Fruit fly (Drosophila melanogaster) whole organism, embryonic: ENCODE data around the gene CG13127.
A peak's percentile ranks its signal among the peaks of the same experiment; 100 is the strongest.

Experiments
- Atf-2 ChIP-seq: fragments of 200-800 bp; sonication (Bioruptor generic); optimal IDR thresholded peaks from 2 replicates; lab custom pipeline; 2016; ENCODE audit warnings: missing biosample characterization, missing genetic modification characterization
- Awh ChIP-seq: fragments of 200-800 bp; sonication (Bioruptor generic); IDR thresholded peaks from 2 replicates; pipeline ENCODE4, ENCODE4 v1.3.6; 2022; ENCODE audit warnings: missing biosample characterization, missing genetic modification characterization
- B-H2 ChIP-seq: fragments of 200-800 bp; sonication (Bioruptor generic); optimal IDR thresholded peaks from 2 replicates; lab custom pipeline; 2018; ENCODE audit warnings: missing biosample characterization, mild to moderate bottlenecking, missing genetic modification characterization
- Bdp1 ChIP-seq: fragments of 200-800 bp; sonication (Bioruptor generic); optimal IDR thresholded peaks from 3 replicates; lab custom pipeline; 2016; ENCODE audit warnings: missing biosample characterization, missing genetic modification characterization
- CG10267 ChIP-seq: fragments of 200-800 bp; sonication (Bioruptor generic); optimal IDR thresholded peaks from 2 replicates; lab custom pipeline; 2018; ENCODE audit warnings: missing biosample characterization, mild to moderate bottlenecking, missing genetic modification characterization, moderate library complexity
- CG10959 ChIP-seq: fragments of 200-800 bp; sonication (Bioruptor generic); IDR thresholded peaks from 2 replicates; pipeline ENCODE4 v1.3.6; 2022; ENCODE audit warnings: missing biosample characterization, missing genetic modification characterization
- CG11723 ChIP-seq: fragments of 200-800 bp; sonication (Bioruptor generic); optimal IDR thresholded peaks from 2 replicates; lab custom pipeline; 2017; ENCODE audit warnings: missing biosample characterization, mild to moderate bottlenecking, missing genetic modification characterization
- CG1233 ChIP-seq: fragments of 200-800 bp; sonication (Bioruptor generic); optimal IDR thresholded peaks from 4 replicates; lab custom pipeline; 2018; ENCODE audit warnings: missing biosample characterization, mild to moderate bottlenecking, missing genetic modification characterization
- CG13424 ChIP-seq: fragments of 200-800 bp; sonication (Bioruptor generic); optimal IDR thresholded peaks from 2 replicates; lab custom pipeline; 2019; ENCODE audit warnings: missing biosample characterization, mild to moderate bottlenecking, missing genetic modification characterization, moderate library complexity
- CG14710 ChIP-seq: fragments of 200-800 bp; sonication (Bioruptor generic); optimal IDR thresholded peaks from 3 replicates; lab custom pipeline; 2019; ENCODE audit warnings: missing biosample characterization, mild to moderate bottlenecking, missing genetic modification characterization, moderate library complexity
- CG15479 ChIP-seq: fragments of 200-800 bp; sonication (Bioruptor generic); optimal IDR thresholded peaks from 3 replicates; lab custom pipeline; 2019; ENCODE audit warnings: missing biosample characterization, mild to moderate bottlenecking, missing genetic modification characterization, moderate library complexity
- CG16863 ChIP-seq: fragments of 200-800 bp; sonication (Bioruptor generic); optimal IDR thresholded peaks from 3 replicates; lab custom pipeline; 2016; ENCODE audit warnings: missing biosample characterization, missing genetic modification characterization
- CG17359 ChIP-seq: fragments of 200-800 bp; sonication (Bioruptor generic); optimal IDR thresholded peaks from 3 replicates; lab custom pipeline; 2018; ENCODE audit warnings: missing biosample characterization, mild to moderate bottlenecking, missing genetic modification characterization, moderate library complexity
- CG18476 ChIP-seq: fragments of 200-800 bp; sonication (Bioruptor generic); optimal IDR thresholded peaks from 2 replicates; lab custom pipeline; 2016; ENCODE audit warnings: missing biosample characterization, mild to moderate bottlenecking, missing genetic modification characterization
- CG2120 ChIP-seq: fragments of 200-800 bp; sonication (Bioruptor generic); optimal IDR thresholded peaks from 3 replicates; lab custom pipeline; 2016; ENCODE audit warnings: missing biosample characterization, missing genetic modification characterization
- CG2889 ChIP-seq: fragments of 200-800 bp; sonication (Bioruptor generic); IDR thresholded peaks from 3 replicates; pipeline ENCODE4 v1.3.6; 2022; ENCODE audit warnings: missing biosample characterization, missing genetic modification characterization
- CG32772 ChIP-seq: fragments of 200-800 bp; sonication (Bioruptor generic); IDR thresholded peaks from 2 replicates; pipeline ENCODE4 v1.3.6; 2022; ENCODE audit warnings: missing biosample characterization, missing genetic modification characterization
- CG3407 ChIP-seq: fragments of 200-800 bp; sonication (Bioruptor generic); optimal IDR thresholded peaks from 2 replicates; lab custom pipeline; 2018; ENCODE audit warnings: missing biosample characterization, mild to moderate bottlenecking, missing genetic modification characterization
- CG4617 ChIP-seq: fragments of 200-800 bp; sonication (Bioruptor generic); optimal IDR thresholded peaks from 3 replicates; lab custom pipeline; 2016; ENCODE audit warnings: missing biosample characterization, missing genetic modification characterization, borderline replicate concordance
- CG7556 ChIP-seq: fragments of 200-800 bp; sonication (Bioruptor generic); optimal IDR thresholded peaks from 2 replicates; lab custom pipeline; 2017; ENCODE audit warnings: missing biosample characterization, mild to moderate bottlenecking, missing genetic modification characterization
- Doc2 ChIP-seq: fragments of 200-800 bp; sonication (Bioruptor generic); IDR thresholded peaks from 2 replicates; pipeline ENCODE4 v1.3.6; 2022; ENCODE audit warnings: missing biosample characterization, missing genetic modification characterization
- Dref ChIP-seq: fragments of 200-800 bp; sonication (Bioruptor generic); IDR thresholded peaks from 2 replicates; pipeline ENCODE4 v1.3.6; 2022; ENCODE audit warnings: missing biosample characterization, missing genetic modification characterization
- Drgx ChIP-seq: fragments of 200-800 bp; sonication (Bioruptor generic); IDR thresholded peaks from 2 replicates; pipeline ENCODE4 v1.3.6; 2022; ENCODE audit warnings: missing biosample characterization, missing genetic modification characterization
- E2f1 ChIP-seq: fragments of 200-800 bp; sonication (Bioruptor generic); IDR thresholded peaks from 2 replicates; pipeline ENCODE4 v1.3.6; 2022; ENCODE audit warnings: missing biosample characterization, missing genetic modification characterization
- Fer2 ChIP-seq: fragments of 200-800 bp; sonication (Bioruptor generic); optimal IDR thresholded peaks from 2 replicates; lab custom pipeline; 2018; ENCODE audit warnings: missing biosample characterization, mild to moderate bottlenecking, missing genetic modification characterization, moderate library complexity
- H15 ChIP-seq: fragments of 200-800 bp; sonication (Bioruptor generic); IDR thresholded peaks from 3 replicates; pipeline ENCODE4 v1.3.6; 2022; ENCODE audit warnings: missing biosample characterization, missing genetic modification characterization
- Hey ChIP-seq: fragments of 200-800 bp; sonication (Bioruptor generic); optimal IDR thresholded peaks from 3 replicates; lab custom pipeline; 2018; ENCODE audit warnings: missing biosample characterization, mild to moderate bottlenecking, missing genetic modification characterization
- HmgD ChIP-seq: fragments of 200-800 bp; sonication (Bioruptor generic); optimal IDR thresholded peaks from 3 replicates; lab custom pipeline; 2016; ENCODE audit warnings: missing biosample characterization, missing genetic modification characterization
- HmgZ ChIP-seq: fragments of 200-800 bp; sonication (Bioruptor generic); optimal IDR thresholded peaks from 2 replicates; lab custom pipeline; 2018; ENCODE audit warnings: missing biosample characterization, mild to moderate bottlenecking, missing genetic modification characterization
- Mrtf ChIP-seq: fragments of 200-800 bp; sonication (Bioruptor generic); IDR thresholded peaks from 3 replicates; pipeline ENCODE4 v1.3.6; 2022; ENCODE audit warnings: missing biosample characterization, missing genetic modification characterization
- Rfx ChIP-seq: fragments of 200-800 bp; sonication (Bioruptor generic); IDR thresholded peaks from 2 replicates; pipeline ENCODE4 v1.3.6; 2022; ENCODE audit warnings: missing biosample characterization, missing genetic modification characterization
- ab ChIP-seq: fragments of 200-800 bp; sonication (Bioruptor generic); optimal IDR thresholded peaks from 2 replicates; lab custom pipeline; 2016; ENCODE audit warnings: missing biosample characterization, missing genetic modification characterization
- ash1 ChIP-seq: fragments of 200-800 bp; sonication (Bioruptor generic); optimal IDR thresholded peaks from 2 replicates; lab custom pipeline; 2018; ENCODE audit warnings: missing biosample characterization, mild to moderate bottlenecking, missing genetic modification characterization
- bbx ChIP-seq: fragments of 200-800 bp; sonication (Bioruptor generic); IDR thresholded peaks from 2 replicates; pipeline ENCODE4 v1.3.6; 2022; ENCODE audit warnings: missing biosample characterization, missing genetic modification characterization; ENCODE audit not compliant: partially characterized antibody
- bigmax ChIP-seq: fragments of 200-800 bp; sonication (Bioruptor generic); optimal IDR thresholded peaks from 2 replicates; lab custom pipeline; 2018; ENCODE audit warnings: missing biosample characterization, mild to moderate bottlenecking, missing genetic modification characterization
- danr ChIP-seq: fragments of 200-800 bp; sonication (Bioruptor generic); IDR thresholded peaks from 2 replicates; pipeline ENCODE4 v1.3.6; 2022; ENCODE audit warnings: missing biosample characterization, missing genetic modification characterization
- ems ChIP-seq: fragments of 200-800 bp; sonication (Bioruptor generic); optimal IDR thresholded peaks from 3 replicates; lab custom pipeline; 2016; ENCODE audit warnings: missing biosample characterization, missing genetic modification characterization
- fd3F ChIP-seq: fragments of 200-800 bp; sonication (Bioruptor generic); optimal IDR thresholded peaks from 2 replicates; lab custom pipeline; 2018; ENCODE audit warnings: missing biosample characterization, mild to moderate bottlenecking, missing genetic modification characterization, moderate library complexity
- ind ChIP-seq: fragments of 200-800 bp; sonication (Bioruptor generic); optimal IDR thresholded peaks from 3 replicates; lab custom pipeline; 2016; ENCODE audit warnings: missing biosample characterization, missing genetic modification characterization
- kah ChIP-seq: fragments of 200-800 bp; sonication (Bioruptor generic); optimal IDR thresholded peaks from 2 replicates; lab custom pipeline; 2018; ENCODE audit warnings: missing biosample characterization, mild to moderate bottlenecking, missing genetic modification characterization
- luna ChIP-seq: fragments of 200-800 bp; sonication (Bioruptor generic); optimal IDR thresholded peaks from 2 replicates; lab custom pipeline; 2016; ENCODE audit warnings: missing biosample characterization, missing genetic modification characterization
- mld ChIP-seq: fragments of 200-800 bp; sonication (Bioruptor generic); IDR thresholded peaks from 3 replicates; pipeline ENCODE4 v1.3.6; 2022; ENCODE audit warnings: missing biosample characterization, missing genetic modification characterization; ENCODE audit not compliant: partially characterized antibody
- sd ChIP-seq: fragments of 200-800 bp; sonication (Bioruptor generic); optimal IDR thresholded peaks from 3 replicates; lab custom pipeline; 2018; ENCODE audit warnings: missing biosample characterization, mild to moderate bottlenecking, missing genetic modification characterization, moderate library complexity
- tll ChIP-seq, 2 experiments: fragments of 200-800 bp in 1 of 2; fragments of >200 bp in 1 of 2; sonication (Bioruptor generic) in 1 of 2; optimal IDR thresholded peaks; 2 replicates each; lab custom pipeline; 2017 to 2019; ENCODE audit warnings: missing biosample characterization in 2 of 2, missing genetic modification characterization in 2 of 2, mild to moderate bottlenecking in 1 of 2, moderate library complexity in 1 of 2
- tna ChIP-seq: fragments of 200-800 bp; sonication (Bioruptor generic); IDR thresholded peaks from 2 replicates; pipeline ENCODE4 v1.3.6; 2022; ENCODE audit warnings: missing biosample characterization, missing genetic modification characterization; ENCODE audit not compliant: partially characterized antibody
- twi ChIP-seq: fragments of 200-800 bp; optimal IDR thresholded peaks from 2 replicates; lab custom pipeline; 2019; ENCODE audit warnings: missing biosample characterization, mild to moderate bottlenecking, missing genetic modification characterization, moderate library complexity
- unpg ChIP-seq: fragments of 200-800 bp; sonication (Bioruptor generic); optimal IDR thresholded peaks from 3 replicates; lab custom pipeline; 2018; ENCODE audit warnings: missing biosample characterization, mild to moderate bottlenecking, missing genetic modification characterization, moderate library complexity
- usp ChIP-seq: fragments of >200 bp; optimal IDR thresholded peaks from 2 replicates; lab custom pipeline; 2017; ENCODE audit warnings: missing biosample characterization, missing genetic modification characterization
- vnd ChIP-seq: fragments of 200-800 bp; sonication (Bioruptor generic); IDR thresholded peaks from 3 replicates; pipeline ENCODE4 v1.3.6; 2022; ENCODE audit warnings: missing biosample characterization, missing genetic modification characterization; ENCODE audit not compliant: partially characterized antibody
- wek ChIP-seq: fragments of 200-800 bp; sonication (Bioruptor generic); optimal IDR thresholded peaks from 3 replicates; lab custom pipeline; 2018; ENCODE audit warnings: missing biosample characterization, mild to moderate bottlenecking, missing genetic modification characterization, moderate library complexity
- z ChIP-seq: fragments of 200-800 bp; sonication (Bioruptor generic); IDR thresholded peaks from 3 replicates; pipeline ENCODE4 v1.3.6; 2022; ENCODE audit warnings: missing biosample characterization, missing genetic modification characterization

Gene CG13127

dm6 chr2L:10033410-10033809 lies 6.9 kb downstream of the CG13127 start (continued):
- no peak for TF ChIP-seq bigmax (GFP tag; lab: Kevin White, UChicago)
- no peak for TF ChIP-seq Rfx (GFP tag; lab: Robert Waterston, UW)
- TF ChIP-seq Dref (GFP tag; lab: Robert Waterston, UW), result no peak
- TF ChIP-seq CG10267 (tag; lab: Kevin White, UChicago), result no peak
- no peak for TF ChIP-seq usp (GFP tag; lab: Kevin White, UChicago)
- TF ChIP-seq Hey (tag; lab: Kevin White, UChicago), result no peak
- no peak for TF ChIP-seq CG14710 (tag; lab: Kevin White, UChicago)
- TF ChIP-seq danr (GFP tag; lab: Robert Waterston, UW), result no peak
- no peak for TF ChIP-seq CG2120 (GFP tag; lab: Kevin White, UChicago)
- no peak for TF ChIP-seq Doc2 (GFP tag; lab: Robert Waterston, UW)
- peak; percentile 80 for TF ChIP-seq vnd (GFP tag; lab: Robert Waterston, UW)
- TF ChIP-seq Drgx (GFP tag; lab: Robert Waterston, UW), result peak; percentile 55; the same call in 1 of the 2 replicates
- no peak for TF ChIP-seq CG17359 (tag; lab: Kevin White, UChicago)
- no peak for TF ChIP-seq CG3407
- TF ChIP-seq mld (GFP tag; lab: Robert Waterston, UW), result peak; percentile 89
- no peak for TF ChIP-seq Awh (GFP tag; lab: Robert Waterston, UW)
- TF ChIP-seq HmgZ, result no peak
- TF ChIP-seq ash1, result no peak
- TF ChIP-seq Atf-2 (GFP tag; lab: Kevin White, UChicago), result no peak
- TF ChIP-seq B-H2 (GFP tag; lab: Kevin White, UChicago), result no peak
- TF ChIP-seq tna (GFP tag; lab: Robert Waterston, UW), result peak; percentile 95
- no peak for TF ChIP-seq CG13424 (tag; lab: Kevin White, UChicago)
- TF ChIP-seq Fer2 (tag; lab: Kevin White, UChicago), result no peak
- no peak for TF ChIP-seq ab (GFP tag; lab: Kevin White, UChicago)
- no peak for TF ChIP-seq HmgD (GFP tag; lab: Kevin White, UChicago)
- no peak for TF ChIP-seq kah (GFP tag; lab: Kevin White, UChicago)
- TF ChIP-seq ems (GFP tag; lab: Kevin White, UChicago), result no peak
- no peak for TF ChIP-seq fd3F (GFP tag; lab: Kevin White, UChicago)
- TF ChIP-seq CG2889, result no peak
- no peak for TF ChIP-seq z (GFP tag; lab: Robert Waterston, UW)
- TF ChIP-seq CG32772 (GFP tag; lab: Robert Waterston, UW), result 0 out of 2 replicates have a peak, but pooled peaks have one; percentile 9
- no peak for TF ChIP-seq CG18476 (GFP tag; lab: Kevin White, UChicago)
- no peak for TF ChIP-seq tll (GFP tag; optimal IDR thresholded peaks at IDR 0.05; lab: Kevin White, UChicago)
- no peak for TF ChIP-seq CG7556 (GFP tag; lab: Kevin White, UChicago)
- no peak for TF ChIP-seq CG16863 (GFP tag; lab: Kevin White, UChicago)
- TF ChIP-seq CG15479 (GFP tag; lab: Kevin White, UChicago), result no peak
- TF ChIP-seq Bdp1 (GFP tag; lab: Kevin White, UChicago), result no peak
- no peak for TF ChIP-seq CG10959
- TF ChIP-seq bbx (GFP tag; lab: Robert Waterston, UW), result peak; percentile 75
- TF ChIP-seq H15 (GFP tag; lab: Robert Waterston, UW), result 0 out of 3 replicates have a peak, but pooled peaks have one; percentile 32
- no peak for TF ChIP-seq CG1233 (GFP tag; lab: Kevin White, UChicago)
- no peak for TF ChIP-seq wek (GFP tag; lab: Kevin White, UChicago)
- TF ChIP-seq twi (tag; lab: Kevin White, UChicago), result no peak
- TF ChIP-seq unpg (GFP tag; lab: Kevin White, UChicago), result no peak
- TF ChIP-seq luna, result no peak
- no peak for TF ChIP-seq CG11723
- TF ChIP-seq CG4617 (GFP tag; lab: Kevin White, UChicago), result no peak
- no peak for TF ChIP-seq Mrtf (GFP tag; lab: Robert Waterston, UW)
- no peak for TF ChIP-seq E2f1 (GFP tag; lab: Robert Waterston, UW)
- no peak for TF ChIP-seq sd (tag; lab: Kevin White, UChicago)
- no peak for TF ChIP-seq ind
